Worm (Caenorhabditis elegans) whole organism, young adult: ENCODE results near the gene K06A9.1.

Experiments used
- C17E4.6 ChIP-seq: fragments of 200-800 bp; sonication (Bioruptor generic); IDR thresholded peaks from 2 replicates; pipeline ENCODE4 v1.3.6; 2022; ENCODE audit warnings: missing genetic modification reagents, missing genetic modification characterization, missing compliant biosample characterization
- T26A5.8 ChIP-seq: sonication (generic microtip); optimal IDR thresholded peaks from 2 replicates; lab custom pipeline; 2016; ENCODE audit warnings: missing genetic modification characterization, missing compliant biosample characterization
- Y56A3A.18 ChIP-seq: fragments of 200-800 bp; sonication (Bioruptor generic); IDR thresholded peaks from 2 replicates; pipeline ENCODE4 v1.3.6; 2022; ENCODE audit warnings: missing genetic modification reagents, missing genetic modification characterization, missing compliant biosample characterization
- akir-1 ChIP-seq: fragments of 200-800 bp; sonication (Bioruptor generic); optimal IDR thresholded peaks from 2 replicates; lab custom pipeline; 2018; ENCODE audit warnings: mild to moderate bottlenecking, missing genetic modification characterization, moderate library complexity, missing compliant biosample characterization
- attf-6 ChIP-seq: fragments of 200-800 bp; sonication (Bioruptor generic); IDR thresholded peaks from 2 replicates; pipeline ENCODE4 v1.3.6; 2022; ENCODE audit warnings: missing genetic modification reagents, missing genetic modification characterization, missing compliant biosample characterization
- ceh-79 ChIP-seq: sonication (generic microtip); optimal IDR thresholded peaks from 2 replicates; lab custom pipeline; 2017; ENCODE audit warnings: mild to moderate bottlenecking, missing genetic modification characterization, missing compliant biosample characterization
- ceh-91 ChIP-seq: fragments of 200-800 bp; sonication (Bioruptor generic); IDR thresholded peaks from 2 replicates; pipeline ENCODE4 v1.3.6; 2022; ENCODE audit warnings: missing genetic modification reagents, missing genetic modification characterization, missing compliant biosample characterization
- chd-7 ChIP-seq: sonication (generic microtip); optimal IDR thresholded peaks from 2 replicates; lab custom pipeline; 2016; ENCODE audit warnings: mild to moderate bottlenecking, missing genetic modification characterization, moderate library complexity, missing compliant biosample characterization
- die-1 ChIP-seq: sonication (generic microtip); optimal IDR thresholded peaks from 2 replicates; lab custom pipeline; 2016; ENCODE audit warnings: missing genotype, mild to moderate bottlenecking, missing genetic modification characterization, missing compliant biosample characterization
- dox-1 ChIP-seq: fragments of 200-800 bp; sonication (Bioruptor generic); IDR thresholded peaks from 2 replicates; pipeline ENCODE4 v1.3.6; 2022; ENCODE audit warnings: missing genetic modification reagents, missing genetic modification characterization, missing compliant biosample characterization
- egrh-3 ChIP-seq: fragments of 200-800 bp; sonication (Bioruptor generic); IDR thresholded peaks from 2 replicates; pipeline ENCODE4 v1.3.6; 2022; ENCODE audit warnings: missing genetic modification reagents, missing genetic modification characterization, missing compliant biosample characterization
- hrde-1 ChIP-seq: sonication (generic microtip); optimal IDR thresholded peaks from 2 replicates; lab custom pipeline; 2016; ENCODE audit warnings: missing genetic modification characterization, mild to moderate bottlenecking, missing compliant biosample characterization, moderate library complexity, missing genotype, missing genetic modification reagents, borderline replicate concordance
- lin-35 ChIP-seq, 3 experiments: fragments of 150-350 bp in 2 of 3; sonication (generic microtip) in 1 of 3; optimal IDR thresholded peaks; 2 replicates each; lab custom pipeline; 2014 to 2018; ENCODE audit warnings: missing biosample characterization in 3 of 3, missing genetic modification characterization in 3 of 3, missing genetic modification reagents in 3 of 3
- mcd-1 ChIP-seq: fragments of 200-800 bp; sonication (Bioruptor generic); IDR thresholded peaks from 2 replicates; pipeline ENCODE4 v1.3.6; 2022; ENCODE audit warnings: missing genetic modification reagents, missing genetic modification characterization, missing compliant biosample characterization
- mes-4 ChIP-seq: sonication (generic microtip); optimal IDR thresholded peaks from 2 replicates; lab custom pipeline; 2016; ENCODE audit warnings: missing genotype, missing genetic modification characterization, missing compliant biosample characterization
- nhr-80 ChIP-seq: sonication (generic microtip); optimal IDR thresholded peaks from 2 replicates; lab custom pipeline; 2016; ENCODE audit warnings: missing genetic modification characterization, missing compliant biosample characterization
- snpc-1.1 ChIP-seq: sonication (generic microtip); optimal IDR thresholded peaks from 2 replicates; lab custom pipeline; 2017; ENCODE audit warnings: missing genetic modification characterization, mild to moderate bottlenecking, missing compliant biosample characterization, antibody characterized with exemption, moderate library complexity, missing genotype, missing genetic modification reagents; ENCODE audit not compliant: insufficient read depth
- tlf-1 ChIP-seq: fragments of 200-800 bp; sonication (Bioruptor generic); optimal IDR thresholded peaks from 2 replicates; lab custom pipeline; 2018; ENCODE audit warnings: mild to moderate bottlenecking, missing genetic modification characterization, missing compliant biosample characterization

The K06A9.1 gene

DNA sequence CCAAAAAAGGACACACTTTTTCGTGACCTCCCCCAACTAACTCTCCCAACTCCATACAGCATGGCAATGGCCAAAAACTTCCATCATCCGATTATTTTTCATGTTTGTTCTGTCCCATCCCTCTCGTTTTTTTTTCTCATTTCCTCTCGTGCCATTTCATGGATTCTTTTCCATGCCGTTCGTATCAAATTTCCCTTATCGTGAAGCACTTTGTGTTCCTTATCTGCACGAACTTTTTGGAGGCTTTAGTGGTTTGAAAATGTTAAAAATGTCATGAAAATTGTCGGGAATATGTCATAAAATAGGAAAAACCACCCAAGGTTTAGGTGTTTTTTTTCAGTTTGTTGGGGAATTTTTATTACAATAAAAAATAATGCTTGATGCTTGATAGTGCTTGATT is 56.4 kb downstream of the K06A9.1 start:
- TF ChIP-seq tlf-1 (GFP tag; lab: Kevin White, UChicago) (no peak), attf-6 (GFP tag; lab: Robert Waterston, UW) (no peak), hrde-1 (tag; lab: Kevin White, UChicago) (no peak), nhr-80 (tag; lab: Kevin White, UChicago) (peak; percentile 64)

DNA sequence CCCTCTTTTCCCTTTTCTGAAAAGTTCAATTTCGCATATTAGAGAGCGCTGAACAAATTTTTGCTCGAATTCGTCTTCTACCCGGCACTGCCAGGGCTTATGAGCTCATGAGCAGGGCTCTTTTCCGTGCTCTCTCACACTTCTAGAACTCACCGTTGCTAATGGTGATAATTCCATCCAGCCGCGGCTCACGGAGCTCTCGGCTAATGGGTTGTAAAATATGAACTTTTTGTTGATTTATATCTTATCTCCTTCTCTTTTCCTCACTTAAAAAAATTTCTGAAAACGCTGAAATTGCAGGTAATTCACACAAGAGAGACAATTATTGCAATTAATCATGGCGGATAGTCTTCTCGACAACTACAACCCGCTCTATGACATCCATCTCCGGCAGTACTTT is 57.3 kb downstream of the K06A9.1 start, which contains the start of gene H11E01.3:
Gene H11E01.3, plus strand, starts transcription at position 301 of the 400 bp plus-strand sequence.
- TF ChIP-seq snpc-1.1 (tag; lab: Kevin White, UChicago) (no peak), egrh-3 (GFP tag; lab: Robert Waterston, UW) (no peak), Y56A3A.18 (GFP tag; lab: Robert Waterston, UW) (no peak), chd-7 (tag; lab: Kevin White, UChicago) (no peak), die-1 (tag; lab: Kevin White, UChicago) (no peak), mes-4 (tag; lab: Kevin White, UChicago) (no peak), lin-35 (GFP tag; optimal IDR thresholded peaks at IDR 0.05; lab: Kevin White, UChicago) (no peak), ceh-91 (GFP tag; lab: Robert Waterston, UW) (no peak), C17E4.6 (GFP tag; lab: Robert Waterston, UW) (no peak), ceh-79 (tag; lab: Kevin White, UChicago) (no peak), akir-1 (GFP tag; lab: Kevin White, UChicago) (no peak), dox-1 (GFP tag; lab: Robert Waterston, UW) (no peak), T26A5.8 (no peak), mcd-1 (no peak)
